Worm (Caenorhabditis elegans) whole organism, late embryonic: ENCODE results near the gene F08F8.10.

Experiments
- C08G9.2 ChIP-seq: sonication (generic microtip); optimal IDR thresholded peaks from 2 replicates; lab custom pipeline; 2016; ENCODE audit warnings: mild to moderate bottlenecking, missing genetic modification characterization, moderate library complexity, missing compliant biosample characterization
- C38D4.7 ChIP-seq: fragments of 200-800 bp; sonication (Bioruptor generic); optimal IDR thresholded peaks from 2 replicates; lab custom pipeline; 2018; ENCODE audit warnings: mild to moderate bottlenecking, missing genetic modification characterization, moderate library complexity, missing compliant biosample characterization
- K02D7.2 ChIP-seq: sonication (generic microtip); optimal IDR thresholded peaks from 2 replicates; lab custom pipeline; 2017; ENCODE audit warnings: mild to moderate bottlenecking, missing genetic modification characterization, missing compliant biosample characterization
- K09A11.1 ChIP-seq: sonication (generic microtip); optimal IDR thresholded peaks from 2 replicates; lab custom pipeline; 2017; ENCODE audit warnings: antibody characterized with exemption, mild to moderate bottlenecking, missing genetic modification characterization, missing compliant biosample characterization; ENCODE audit not compliant: insufficient read depth
- ama-1 ChIP-seq: fragments of 150-350 bp; optimal IDR thresholded peaks from 2 replicates; lab custom pipeline; 2014
- ceh-22 ChIP-seq: sonication (generic microtip); optimal IDR thresholded peaks from 2 replicates; lab custom pipeline; 2017; ENCODE audit warnings: missing biosample characterization, missing genetic modification characterization
- ceh-30 ChIP-seq: fragments of 150-350 bp; optimal IDR thresholded peaks from 2 replicates; lab custom pipeline; 2014; ENCODE audit warnings: missing biosample characterization, missing genetic modification characterization
- ceh-31 ChIP-seq: sonication (generic microtip); optimal IDR thresholded peaks from 2 replicates; lab custom pipeline; 2016; ENCODE audit warnings: missing genetic modification characterization, missing compliant biosample characterization
- ceh-45 ChIP-seq: fragments of 200-800 bp; sonication (Bioruptor generic); IDR thresholded peaks from 2 replicates; pipeline ENCODE4 v1.3.6; 2022; ENCODE audit warnings: missing genetic modification reagents, missing genetic modification characterization, missing compliant biosample characterization
- ceh-48 ChIP-seq: sonication (generic microtip); optimal IDR thresholded peaks from 2 replicates; lab custom pipeline; 2016; ENCODE audit warnings: missing genetic modification characterization, inconsistent platforms, missing compliant biosample characterization
- ceh-6 ChIP-seq: fragments of 200-800 bp; sonication (Bioruptor generic); optimal IDR thresholded peaks from 2 replicates; lab custom pipeline; 2018; ENCODE audit warnings: mild to moderate bottlenecking, missing genetic modification characterization, missing compliant biosample characterization
- dve-1 ChIP-seq: sonication (generic microtip); optimal IDR thresholded peaks from 2 replicates; lab custom pipeline; 2017; ENCODE audit warnings: antibody characterized with exemption, mild to moderate bottlenecking, missing genetic modification characterization, missing compliant biosample characterization
- elt-2 ChIP-seq: sonication (generic microtip); optimal IDR thresholded peaks from 2 replicates; lab custom pipeline; 2016; ENCODE audit warnings: missing genetic modification reagents, missing genetic modification characterization, missing compliant biosample characterization
- elt-4 ChIP-seq: sonication (generic microtip); optimal IDR thresholded peaks from 2 replicates; lab custom pipeline; 2016; ENCODE audit warnings: missing genetic modification characterization, missing compliant biosample characterization
- fax-1 ChIP-seq: sonication (generic microtip); optimal IDR thresholded peaks from 2 replicates; lab custom pipeline; 2016; ENCODE audit warnings: missing genotype, missing genetic modification characterization, missing compliant biosample characterization
- gmeb-2 ChIP-seq: sonication (generic microtip); optimal IDR thresholded peaks from 2 replicates; lab custom pipeline; 2016; ENCODE audit warnings: missing genetic modification characterization, inconsistent platforms, missing compliant biosample characterization
- hlh-13 ChIP-seq: fragments of 200-800 bp; sonication (Bioruptor generic); optimal IDR thresholded peaks from 2 replicates; lab custom pipeline; 2018; ENCODE audit warnings: mild to moderate bottlenecking, missing genetic modification characterization, missing compliant biosample characterization
- hlh-30 ChIP-seq: sonication (generic microtip); optimal IDR thresholded peaks from 2 replicates; lab custom pipeline; 2017; ENCODE audit warnings: antibody characterized with exemption, missing genetic modification characterization, missing compliant biosample characterization; ENCODE audit not compliant: insufficient read depth
- lim-6 ChIP-seq: sonication (generic microtip); optimal IDR thresholded peaks from 2 replicates; lab custom pipeline; 2016; ENCODE audit warnings: missing genetic modification characterization, missing compliant biosample characterization
- madf-2 ChIP-seq: sonication (generic microtip); optimal IDR thresholded peaks from 2 replicates; lab custom pipeline; 2017; ENCODE audit warnings: missing genetic modification characterization, missing compliant biosample characterization
- mec-3 ChIP-seq: sonication (generic microtip); optimal IDR thresholded peaks from 2 replicates; lab custom pipeline; 2016; ENCODE audit warnings: borderline replicate concordance, missing genetic modification characterization, missing compliant biosample characterization
- nfya-1 ChIP-seq: sonication (generic microtip); optimal IDR thresholded peaks from 2 replicates; lab custom pipeline; 2017; ENCODE audit warnings: missing genetic modification characterization, mild to moderate bottlenecking, missing compliant biosample characterization, antibody characterized with exemption, moderate library complexity
- nhr-11 ChIP-seq: fragments of 150-350 bp; optimal IDR thresholded peaks from 2 replicates; lab custom pipeline; 2014; ENCODE audit warnings: missing biosample characterization, missing genetic modification characterization
- nhr-232 ChIP-seq: sonication (generic microtip); optimal IDR thresholded peaks from 2 replicates; lab custom pipeline; 2016; ENCODE audit warnings: missing genetic modification characterization, missing compliant biosample characterization
- npax-4 ChIP-seq: sonication (generic microtip); optimal IDR thresholded peaks from 2 replicates; lab custom pipeline; 2016; ENCODE audit warnings: missing genetic modification characterization, missing compliant biosample characterization
- pat-9 ChIP-seq: fragments of 200-800 bp; sonication (Bioruptor generic); optimal IDR thresholded peaks from 2 replicates; lab custom pipeline; 2018; ENCODE audit warnings: mild to moderate bottlenecking, missing genetic modification characterization, moderate library complexity, missing compliant biosample characterization
- pax-1 ChIP-seq: fragments of 150-350 bp; optimal IDR thresholded peaks from 2 replicates; lab custom pipeline; 2014; ENCODE audit warnings: missing biosample characterization, missing genetic modification characterization
- pha-4 ChIP-seq: fragments of 150-350 bp; optimal IDR thresholded peaks from 2 replicates; lab custom pipeline; 2018; ENCODE audit warnings: missing biosample characterization, missing genetic modification reagents, missing genetic modification characterization
- pqm-1 ChIP-seq: sonication (generic microtip); optimal IDR thresholded peaks from 2 replicates; lab custom pipeline; 2016; ENCODE audit warnings: missing genetic modification characterization, missing compliant biosample characterization
- rnt-1 ChIP-seq: sonication (generic microtip); optimal IDR thresholded peaks from 2 replicates; lab custom pipeline; 2016; ENCODE audit warnings: missing genetic modification characterization, missing compliant biosample characterization
- sox-2 ChIP-seq: fragments of 200-800 bp; sonication (Bioruptor generic); IDR thresholded peaks from 2 replicates; pipeline ENCODE4 v1.3.6; 2022; ENCODE audit warnings: missing genetic modification reagents, missing genetic modification characterization, missing compliant biosample characterization
- sox-4 ChIP-seq: sonication (generic microtip); optimal IDR thresholded peaks from 2 replicates; lab custom pipeline; 2017; ENCODE audit warnings: mild to moderate bottlenecking, missing genetic modification characterization, inconsistent platforms, missing compliant biosample characterization
- tbx-7 ChIP-seq: sonication (generic microtip); optimal IDR thresholded peaks from 2 replicates; lab custom pipeline; 2016; ENCODE audit warnings: missing genotype, missing genetic modification characterization, missing compliant biosample characterization
- ttx-3 ChIP-seq: sonication (generic microtip); optimal IDR thresholded peaks from 2 replicates; lab custom pipeline; 2016; ENCODE audit warnings: missing genetic modification reagents, missing genetic modification characterization, missing compliant biosample characterization
- unc-42 ChIP-seq: sonication (generic microtip); optimal IDR thresholded peaks from 2 replicates; lab custom pipeline; 2016; ENCODE audit warnings: missing genotype, missing genetic modification characterization, missing compliant biosample characterization
- unc-86 ChIP-seq: sonication (generic microtip); optimal IDR thresholded peaks from 2 replicates; lab custom pipeline; 2016; ENCODE audit warnings: missing genetic modification characterization, missing compliant biosample characterization

The F08F8.10 gene

DNA sequence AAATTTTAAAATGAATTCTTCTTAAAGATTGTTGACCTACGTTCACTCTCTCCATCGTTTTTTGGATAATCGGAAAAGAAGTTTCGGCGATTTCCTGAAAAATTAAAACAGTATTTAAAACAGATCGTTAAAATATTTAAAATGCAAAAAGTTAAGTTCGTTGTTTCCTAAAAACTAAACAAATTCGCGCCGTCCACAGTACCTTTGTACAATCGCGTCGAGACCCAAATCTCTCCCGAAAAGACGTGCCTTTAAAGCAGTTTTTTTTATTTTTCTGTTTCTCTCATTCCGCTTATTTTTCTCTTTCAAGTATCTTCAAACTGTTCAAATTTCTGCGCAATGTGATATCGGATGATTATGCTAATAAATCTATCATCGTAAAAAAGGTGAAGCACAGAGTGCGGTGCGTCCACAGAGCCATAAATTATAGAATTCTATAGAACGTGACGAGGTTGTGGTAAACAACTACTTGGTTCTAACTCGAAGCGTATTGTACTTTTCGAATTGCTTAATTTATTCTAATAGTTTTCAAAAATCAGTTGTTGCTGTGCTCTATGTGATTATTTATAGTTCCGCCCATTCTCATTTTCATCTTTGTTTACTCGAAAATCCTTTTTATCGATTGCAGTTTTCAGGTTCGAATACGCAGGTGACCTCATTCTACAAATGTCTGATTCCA lies 46.4 kb downstream of the F08F8.10 start, which contains the start of the genes F56C9.6 and F56C9.3:
F56C9.6 (minus strand) TSS at position 112 of the 679 bp plus-strand sequence.
F56C9.3 (plus strand) TSS at position 629 of the 679 bp plus-strand sequence.
- TF ChIP-seq pqm-1 (tag; lab: Kevin White, UChicago) (no peak), gmeb-2 (tag; lab: Kevin White, UChicago) (no peak), ceh-45 (GFP tag; lab: Robert Waterston, UW) (no peak), ttx-3 (tag; lab: Kevin White, UChicago) (no peak), ceh-22 (tag; lab: Kevin White, UChicago) (no peak), pat-9 (no peak), unc-42 (no peak), nhr-232 (tag; lab: Kevin White, UChicago) (no peak), ceh-30 (tag; lab: Kevin White, UChicago) (no peak), C38D4.7 (GFP tag; lab: Kevin White, UChicago) (no peak), lim-6 (tag; lab: Kevin White, UChicago) (no peak)

DNA sequence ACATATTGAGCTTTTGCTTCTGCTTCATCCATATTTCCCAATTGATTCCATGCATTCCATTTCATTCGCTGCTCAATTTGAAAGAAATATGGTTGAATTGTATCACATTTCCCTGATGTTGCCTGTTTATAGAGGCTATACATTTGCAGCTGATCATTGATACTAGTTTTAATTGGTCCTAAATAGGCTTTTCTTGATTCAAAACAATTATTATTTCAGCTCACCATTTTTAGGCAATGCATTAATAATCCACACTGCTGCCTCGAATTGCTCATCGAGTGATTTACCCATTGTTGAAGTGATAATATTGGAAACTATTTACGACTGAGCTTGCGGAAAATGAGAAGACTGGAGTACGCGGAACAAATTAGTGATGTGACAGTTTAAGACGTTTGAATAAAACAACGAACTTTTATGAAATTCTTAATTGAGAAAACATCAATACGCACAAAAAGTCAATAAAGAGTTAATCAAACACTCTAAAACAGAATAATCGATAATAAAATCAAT lies 48.5 kb downstream of the F08F8.10 start, which contains the start of gene acbp-4:
acbp-4 (minus strand) TSS at position 510 of the 510 bp plus-strand sequence.
- TF ChIP-seq elt-4 (no peak), ceh-6 (GFP tag; lab: Kevin White, UChicago) (no peak), elt-2 (tag; lab: Kevin White, UChicago) (no peak), K09A11.1 (no peak), sox-2 (no peak), fax-1 (tag; lab: Kevin White, UChicago) (no peak), unc-42 (no peak), nhr-11 (tag; lab: Kevin White, UChicago) (no peak), npax-4 (tag; lab: Kevin White, UChicago) (no peak), gmeb-2 (tag; lab: Kevin White, UChicago) (no peak), unc-86 (tag; lab: Kevin White, UChicago) (no peak), C08G9.2 (tag; lab: Kevin White, UChicago) (no peak), ama-1 (lab: Kevin White, UChicago) (no peak)

DNA sequence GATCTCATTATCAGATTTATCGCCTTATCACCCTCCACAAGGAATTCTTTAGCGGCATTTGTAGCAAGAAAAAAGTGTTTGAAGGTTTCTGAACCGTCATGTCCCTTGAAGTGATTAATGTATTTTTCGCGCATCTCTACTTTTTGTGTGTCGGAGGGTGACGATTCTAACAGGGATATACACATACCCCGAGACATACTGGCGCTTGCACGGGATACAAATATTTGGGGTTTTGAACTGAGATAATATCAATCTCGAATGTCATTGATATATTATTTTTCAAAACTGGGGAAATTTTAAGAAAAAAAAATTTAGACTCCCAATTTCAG lies 51.6 kb downstream of the F08F8.10 start:
- TF ChIP-seq dve-1, result no peak
- no peak for TF ChIP-seq unc-42
- TF ChIP-seq nfya-1, result no peak
- no peak for TF ChIP-seq hlh-13 (GFP tag; lab: Kevin White, UChicago)
- TF ChIP-seq ceh-31 (tag; lab: Kevin White, UChicago), result no peak
- no peak for TF ChIP-seq ceh-30 (tag; lab: Kevin White, UChicago)
- TF ChIP-seq hlh-30 (tag; lab: Kevin White, UChicago), result no peak
- TF ChIP-seq ceh-48 (tag; lab: Kevin White, UChicago), result no peak
- TF ChIP-seq K02D7.2 (tag; lab: Kevin White, UChicago), result no peak
- TF ChIP-seq madf-2 (tag; lab: Kevin White, UChicago), result no peak
- no peak for TF ChIP-seq pha-4
- TF ChIP-seq tbx-7, result no peak
- TF ChIP-seq rnt-1 (tag; lab: Kevin White, UChicago), result no peak
- no peak for TF ChIP-seq pax-1 (tag; lab: Kevin White, UChicago)
- no peak for TF ChIP-seq ama-1 (lab: Kevin White, UChicago)
- TF ChIP-seq sox-4 (tag; lab: Kevin White, UChicago), result no peak
- TF ChIP-seq pqm-1 (tag; lab: Kevin White, UChicago), result no peak
- TF ChIP-seq mec-3, result no peak
- no peak for TF ChIP-seq gmeb-2 (tag; lab: Kevin White, UChicago)
